Fruit fly (Drosophila melanogaster) whole organism, adult: ENCODE results near the gene CG18649.

Source experiments
- CG11617 ChIP-seq: fragments of 200-800 bp; sonication (Bioruptor generic); optimal IDR thresholded peaks from 2 replicates; lab custom pipeline; 2017; ENCODE audit warnings: mild to moderate bottlenecking, missing biosample characterization, missing genetic modification reagents, missing genetic modification characterization
- CG12768 ChIP-seq: fragments of 200-800 bp; sonication (Bioruptor generic); optimal IDR thresholded peaks from 2 replicates; lab custom pipeline; 2017; ENCODE audit warnings: missing biosample characterization, missing genetic modification characterization, mild to moderate bottlenecking, moderate library complexity, missing genetic modification reagents
- CG14711 ChIP-seq: fragments of 200-800 bp; sonication (Bioruptor generic); optimal IDR thresholded peaks from 2 replicates; lab custom pipeline; 2018; ENCODE audit warnings: missing biosample characterization, mild to moderate bottlenecking, missing genetic modification characterization, moderate library complexity
- CG1620 ChIP-seq: fragments of 200-800 bp; sonication (Bioruptor generic); optimal IDR thresholded peaks from 2 replicates; lab custom pipeline; 2016; ENCODE audit warnings: missing biosample characterization, missing genetic modification characterization
- CG33017 ChIP-seq: fragments of 200-800 bp; sonication (Bioruptor generic); optimal IDR thresholded peaks from 2 replicates; lab custom pipeline; 2018; ENCODE audit warnings: missing biosample characterization, mild to moderate bottlenecking, missing genetic modification characterization, moderate library complexity
- CG5204 ChIP-seq: fragments of 200-800 bp; sonication (Bioruptor generic); optimal IDR thresholded peaks from 2 replicates; lab custom pipeline; 2016; ENCODE audit warnings: missing biosample characterization, missing genetic modification characterization
- CG7045 ChIP-seq: fragments of 200-800 bp; sonication (Bioruptor generic); optimal IDR thresholded peaks from 2 replicates; lab custom pipeline; 2017; ENCODE audit warnings: missing biosample characterization, mild to moderate bottlenecking, missing genetic modification characterization
- CG7101 ChIP-seq: fragments of 200-800 bp; sonication (Bioruptor generic); optimal IDR thresholded peaks from 2 replicates; lab custom pipeline; 2018; ENCODE audit warnings: missing biosample characterization, mild to moderate bottlenecking, missing genetic modification characterization, moderate library complexity
- Clk ChIP-seq: fragments of 200-800 bp; sonication (Bioruptor generic); optimal IDR thresholded peaks from 2 replicates; lab custom pipeline; 2017; ENCODE audit warnings: missing biosample characterization, missing genetic modification characterization
- Crg-1 ChIP-seq: fragments of 200-800 bp; sonication (Bioruptor generic); optimal IDR thresholded peaks from 2 replicates; lab custom pipeline; 2016; ENCODE audit warnings: missing biosample characterization, missing genetic modification characterization
- Hr96 ChIP-seq: fragments of 200-800 bp; sonication (Bioruptor generic); optimal IDR thresholded peaks from 2 replicates; lab custom pipeline; 2016; ENCODE audit warnings: missing biosample characterization, missing genetic modification characterization
- Mnt ChIP-seq: fragments of 200-800 bp; sonication (Bioruptor generic); optimal IDR thresholded peaks from 2 replicates; lab custom pipeline; 2016; ENCODE audit warnings: missing biosample characterization, mild to moderate bottlenecking, missing genetic modification characterization
- bab1 ChIP-seq: fragments of 200-800 bp; sonication (Bioruptor generic); optimal IDR thresholded peaks from 3 replicates; lab custom pipeline; 2019; ENCODE audit warnings: missing biosample characterization, mild to moderate bottlenecking, missing genetic modification characterization, moderate library complexity
- cic ChIP-seq: fragments of 200-800 bp; sonication (Bioruptor generic); optimal IDR thresholded peaks from 2 replicates; lab custom pipeline; 2017; ENCODE audit warnings: missing biosample characterization, mild to moderate bottlenecking, missing genetic modification characterization, moderate library complexity
- cnc ChIP-seq, 2 experiments: fragments of >200 bp; optimal IDR thresholded peaks; 2 replicates each; lab custom pipeline; 2017
- kay ChIP-seq: fragments of 200-800 bp; sonication (Bioruptor generic); peaks from one replicate; lab custom pipeline; 2016; ENCODE audit warnings: missing biosample characterization, missing genetic modification characterization, borderline replicate concordance
- ovo ChIP-seq: fragments of 200-800 bp; sonication (Bioruptor generic); optimal IDR thresholded peaks from 2 replicates; lab custom pipeline; 2016; ENCODE audit warnings: missing biosample characterization, missing genetic modification characterization
- pad ChIP-seq: fragments of 200-800 bp; sonication (Bioruptor generic); optimal IDR thresholded peaks from 3 replicates; lab custom pipeline; 2017; ENCODE audit warnings: missing biosample characterization, missing genetic modification characterization, mild to moderate bottlenecking, moderate library complexity, missing genetic modification reagents
- tj ChIP-seq: fragments of 200-800 bp; sonication (Bioruptor generic); optimal IDR thresholded peaks from 3 replicates; lab custom pipeline; 2017; ENCODE audit warnings: missing biosample characterization, mild to moderate bottlenecking, missing genetic modification characterization, moderate library complexity
- toe ChIP-seq: fragments of 200-800 bp; sonication (Bioruptor generic); optimal IDR thresholded peaks from 2 replicates; lab custom pipeline; 2016; ENCODE audit warnings: missing biosample characterization, missing genetic modification characterization

The CG18649 gene

DNA sequence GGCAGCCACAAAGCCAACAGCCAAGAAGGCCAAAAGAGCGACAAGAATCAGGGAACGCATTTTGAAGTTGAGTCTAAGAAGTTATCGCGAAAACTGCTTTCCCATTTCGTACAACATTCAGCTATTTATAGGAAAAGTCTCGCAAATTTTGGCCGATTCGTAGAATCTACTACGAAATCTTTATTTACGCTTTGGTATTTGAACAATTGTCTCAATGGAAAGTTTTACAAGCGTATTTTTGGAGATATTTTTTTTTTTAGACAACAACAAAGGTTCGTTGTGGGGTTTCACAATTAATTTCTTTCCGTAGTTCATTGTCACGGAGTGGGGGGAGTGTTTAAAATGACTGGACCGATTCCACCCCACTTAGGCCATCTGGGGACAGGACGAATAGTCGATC, 3.2 kb downstream of the CG18649 start, which contains the start of gene CG12310:
Gene CG12310, minus strand, starts transcription at position 101 of the 400 bp plus-strand sequence.
- TF ChIP-seq CG7101 (tag; lab: Kevin White, UChicago) (no peak), CG14711 (no peak), Mnt (GFP tag; lab: Kevin White, UChicago) (no peak), Hr96 (GFP tag; lab: Kevin White, UChicago) (no peak), pad (GFP tag; lab: Kevin White, UChicago) (no peak), Clk (GFP tag; lab: Kevin White, UChicago) (no peak), CG12768 (no peak), cnc (optimal IDR thresholded peaks at IDR 0.05; lab: Kevin White, UChicago) (no peak), CG1620 (GFP tag; lab: Kevin White, UChicago) (no peak), bab1 (GFP tag; lab: Kevin White, UChicago) (no peak), CG7045 (GFP tag; lab: Kevin White, UChicago) (no peak), kay (no peak), CG5204 (no peak), CG11617 (GFP tag; lab: Kevin White, UChicago) (no peak), CG33017 (no peak), tj (no peak), ovo (GFP tag; lab: Kevin White, UChicago) (no peak), toe (no peak), cic (GFP tag; lab: Kevin White, UChicago) (no peak), Crg-1 (GFP tag; lab: Kevin White, UChicago) (no peak)

DNA sequence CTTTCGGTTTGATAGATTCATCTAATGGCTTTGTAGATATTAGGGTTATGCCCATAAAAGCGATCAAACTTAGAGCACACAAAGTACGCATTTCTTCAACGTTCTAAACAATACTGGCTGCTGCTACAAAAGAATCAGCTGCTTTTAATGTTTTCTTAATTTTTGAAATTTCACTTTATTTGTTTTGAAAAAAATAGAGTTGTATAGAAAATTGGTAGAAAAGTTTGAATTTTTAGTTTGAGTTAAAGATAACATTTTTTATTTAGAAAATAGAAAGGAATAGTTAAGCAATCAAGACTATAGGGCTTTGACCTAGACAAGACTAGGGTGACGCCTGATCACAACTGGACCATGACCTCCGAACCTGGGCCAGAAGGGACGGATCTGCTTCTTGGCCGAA, 3.8 kb downstream of the CG18649 start, which contains the start of gene CG18581:
Gene CG18581, minus strand, starts transcription at position 101 of the 400 bp plus-strand sequence.
- TF ChIP-seq Clk (GFP tag; lab: Kevin White, UChicago) (no peak), CG5204 (no peak), CG12768 (no peak), toe (no peak), CG1620 (GFP tag; lab: Kevin White, UChicago) (no peak), ovo (GFP tag; lab: Kevin White, UChicago) (no peak)

DNA sequence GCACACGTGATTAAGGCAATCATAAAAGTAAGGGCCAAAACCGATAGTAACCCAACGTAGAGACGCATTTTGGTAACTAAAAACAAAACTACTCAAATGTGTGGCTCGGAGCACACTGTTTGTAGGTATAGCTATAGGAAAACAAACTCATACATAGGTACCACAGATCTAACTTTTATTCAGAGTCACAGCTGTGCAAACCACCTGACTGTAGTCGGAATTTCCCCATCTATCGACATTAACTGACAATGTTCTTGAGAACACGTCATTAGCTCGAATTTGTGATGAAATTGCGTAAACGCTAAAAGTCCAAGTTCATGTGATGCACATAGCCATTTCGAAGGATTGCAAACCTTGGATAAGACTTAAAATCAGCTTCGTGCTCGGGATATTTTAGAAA, 4.5 kb downstream of the CG18649 start, which contains the start of gene CG43678:
Gene CG43678, minus strand, starts transcription at position 101 of the 400 bp plus-strand sequence.
- TF ChIP-seq cnc (optimal IDR thresholded peaks at IDR 0.05; lab: Kevin White, UChicago) (no peak), Crg-1 (GFP tag; lab: Kevin White, UChicago) (no peak), Mnt (GFP tag; lab: Kevin White, UChicago) (no peak), CG7101 (tag; lab: Kevin White, UChicago) (no peak), tj (no peak), CG33017 (no peak), bab1 (GFP tag; lab: Kevin White, UChicago) (no peak), toe (no peak), CG1620 (GFP tag; lab: Kevin White, UChicago) (no peak), CG11617 (GFP tag; lab: Kevin White, UChicago) (no peak), CG12768 (no peak), ovo (GFP tag; lab: Kevin White, UChicago) (no peak), CG7045 (GFP tag; lab: Kevin White, UChicago) (no peak), CG5204 (no peak), kay (no peak), cic (GFP tag; lab: Kevin White, UChicago) (no peak), Hr96 (GFP tag; lab: Kevin White, UChicago) (no peak)

DNA sequence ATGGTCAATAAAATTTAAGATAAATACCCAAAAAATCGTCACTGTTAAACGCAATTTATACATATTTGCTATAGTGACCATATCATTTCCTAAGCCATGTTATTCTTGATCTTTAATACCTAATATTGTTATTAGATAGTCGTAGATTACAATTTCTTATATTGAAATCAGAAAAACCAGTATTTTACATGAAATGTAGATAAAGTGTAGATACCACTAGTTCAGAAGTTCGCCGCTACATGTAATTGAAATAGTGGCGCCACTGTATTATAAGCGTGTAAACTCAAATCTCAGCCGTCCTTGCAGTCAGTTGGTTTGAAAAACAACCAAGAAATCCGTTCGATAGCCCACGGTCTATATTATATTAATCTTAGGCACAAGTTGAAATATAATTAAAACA, 5.8 kb downstream of the CG18649 start:
- no peak for TF ChIP-seq CG7101 (tag; lab: Kevin White, UChicago)
- no peak for TF ChIP-seq Hr96 (GFP tag; lab: Kevin White, UChicago)
- no peak for TF ChIP-seq CG5204
- TF ChIP-seq cnc (optimal IDR thresholded peaks at IDR 0.05; lab: Kevin White, UChicago): no peak
- TF ChIP-seq Clk (GFP tag; lab: Kevin White, UChicago): no peak
- no peak for TF ChIP-seq CG11617 (GFP tag; lab: Kevin White, UChicago)
- TF ChIP-seq CG7045 (GFP tag; lab: Kevin White, UChicago): no peak
- no peak for TF ChIP-seq tj
- TF ChIP-seq CG14711: no peak
- TF ChIP-seq cic (GFP tag; lab: Kevin White, UChicago): no peak
- no peak for TF ChIP-seq Crg-1 (GFP tag; lab: Kevin White, UChicago)
- no peak for TF ChIP-seq bab1 (GFP tag; lab: Kevin White, UChicago)
- no peak for TF ChIP-seq ovo (GFP tag; lab: Kevin White, UChicago)
- TF ChIP-seq Mnt (GFP tag; lab: Kevin White, UChicago): no peak
- no peak for TF ChIP-seq CG33017

DNA sequence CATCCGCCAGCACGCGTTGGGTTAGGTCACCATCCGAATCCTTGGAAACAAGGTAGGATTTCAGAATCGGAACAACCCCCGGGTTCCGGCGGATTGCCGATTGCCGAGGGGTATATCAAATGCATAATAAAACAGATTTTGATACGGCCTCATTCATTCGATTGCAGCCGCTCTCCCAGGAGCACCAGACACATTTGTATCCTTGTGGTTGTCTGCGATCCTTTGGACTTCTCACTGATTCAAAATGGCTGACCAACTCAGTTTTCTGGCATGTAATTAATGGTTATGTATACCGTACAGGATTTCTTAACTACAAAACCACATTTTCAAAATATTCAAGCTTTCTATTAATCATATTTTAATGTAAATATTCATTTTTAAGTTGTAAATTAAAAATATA, 6.3 kb downstream of the CG18649 start:
- no peak for TF ChIP-seq cic (GFP tag; lab: Kevin White, UChicago)
- TF ChIP-seq CG11617 (GFP tag; lab: Kevin White, UChicago): no peak
- TF ChIP-seq bab1 (GFP tag; lab: Kevin White, UChicago): no peak
- TF ChIP-seq cnc (optimal IDR thresholded peaks at IDR 0.05; lab: Kevin White, UChicago): no peak
- TF ChIP-seq toe: no peak
- no peak for TF ChIP-seq Hr96 (GFP tag; lab: Kevin White, UChicago)
- TF ChIP-seq Crg-1 (GFP tag; lab: Kevin White, UChicago): no peak
- no peak for TF ChIP-seq CG12768
- TF ChIP-seq CG7045 (GFP tag; lab: Kevin White, UChicago): no peak

DNA sequence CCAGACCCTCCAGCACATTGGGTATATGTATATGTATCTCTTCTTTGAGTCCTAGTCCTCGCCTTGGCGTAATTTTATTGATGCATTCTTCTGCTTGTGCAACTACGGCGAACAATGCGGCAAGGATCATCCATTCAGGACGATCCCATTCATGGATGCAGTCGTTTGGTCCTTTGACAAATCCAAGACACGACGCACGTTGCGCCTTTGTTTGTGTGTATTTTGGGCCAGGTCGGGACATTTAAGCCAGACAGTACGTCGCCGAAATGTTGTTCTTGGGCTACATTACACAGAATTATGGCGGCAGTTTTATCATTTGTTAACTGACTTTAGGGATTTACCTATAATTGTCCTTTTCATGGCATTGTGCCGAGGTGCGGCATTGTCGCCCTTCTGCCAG, 8.8 kb downstream of the CG18649 start:
- no peak for TF ChIP-seq CG33017
- TF ChIP-seq tj: no peak
- TF ChIP-seq cnc (optimal IDR thresholded peaks at IDR 0.05; lab: Kevin White, UChicago): no peak
- TF ChIP-seq ovo (GFP tag; lab: Kevin White, UChicago): no peak
- no peak for TF ChIP-seq CG14711
- TF ChIP-seq Crg-1 (GFP tag; lab: Kevin White, UChicago): no peak
- no peak for TF ChIP-seq CG1620 (GFP tag; lab: Kevin White, UChicago)
- no peak for TF ChIP-seq CG7101 (tag; lab: Kevin White, UChicago)
- TF ChIP-seq toe: no peak
- TF ChIP-seq CG12768: no peak
- no peak for TF ChIP-seq Hr96 (GFP tag; lab: Kevin White, UChicago)
